Fruit fly (Drosophila melanogaster): ENCODE data around the gene Hus1-like.

The Hus1-like gene

dm6 chr3R:4804828-4805707 is 6.8 kb downstream of the Hus1-like start (continued):
- TF ChIP-seq CG15011 (GFP tag; optimal IDR thresholded peaks at IDR 0.05) (peak; percentile 40), cwo (GFP tag; optimal IDR thresholded peaks at IDR 0.05) (no peak), Abd-B (GFP tag; optimal IDR thresholded peaks at IDR 0.05) (peak; percentile 64), fu2 (GFP tag; optimal IDR thresholded peaks at IDR 0.05) (no peak), gro (GFP tag; optimal IDR thresholded peaks at IDR 0.05) (no peak), bowl (GFP tag; IDR thresholded peaks at IDR 0.05) (no peak), CG4707 (GFP tag; optimal IDR thresholded peaks at IDR 0.05) (peak; percentile 25), CG7271 (tag; optimal IDR thresholded peaks at IDR 0.05) (peak; percentile 4), HmgZ (tag; optimal IDR thresholded peaks at IDR 0.05) (peak; percentile 29), CG9727 (GFP tag; optimal IDR thresholded peaks at IDR 0.05) (peak; percentile 69), CG14667 (GFP tag; IDR thresholded peaks at IDR 0.05) (peak; percentile 49; the same call in 1 of the 2 replicates), prd (optimal IDR thresholded peaks at IDR 0.05) (no peak), prd (GFP tag; IDR thresholded peaks at IDR 0.05) (peak; percentile 55), CG31365 (tag; optimal IDR thresholded peaks at IDR 0.05) (no peak), Dfd (GFP tag; optimal IDR thresholded peaks at IDR 0.05) (no peak), nerfin-1 (tag; optimal IDR thresholded peaks at IDR 0.05) (peak; percentile 41), CG1233 (GFP tag; optimal IDR thresholded peaks at IDR 0.05) (peak; percentile 41), wdn (GFP tag; IDR thresholded peaks at IDR 0.05) (no peak), Bteb2 (GFP tag; optimal IDR thresholded peaks at IDR 0.05) (no peak), CG6254 (GFP tag; optimal IDR thresholded peaks at IDR 0.05) (peak; percentile 61), CG30020 (tag; optimal IDR thresholded peaks at IDR 0.05) (peak; percentile 30), fd96Cb (tag; optimal IDR thresholded peaks at IDR 0.05) (peak; percentile 68), ftz-f1 (GFP tag; optimal IDR thresholded peaks at IDR 0.05) (no peak), CG8944 (GFP tag; optimal IDR thresholded peaks at IDR 0.05) (no peak), CG12299 (tag; optimal IDR thresholded peaks at IDR 0.05) (peak; percentile 35), zen2 (GFP tag; IDR thresholded peaks at IDR 0.05; ENCODE audit: partially characterized antibody) (no peak), CG7372 (GFP tag; IDR thresholded peaks at IDR 0.05) (0 out of 2 replicates have a peak, but pooled peaks have one; percentile 40), MESR4 (GFP tag; optimal IDR thresholded peaks at IDR 0.05) (no peak), hth (optimal IDR thresholded peaks at IDR 0.05) (no peak), vfl (GFP tag; optimal IDR thresholded peaks at IDR 0.05) (peak; percentile 9), Usf (GFP tag; optimal IDR thresholded peaks at IDR 0.05) (no peak), knrl (GFP tag; IDR thresholded peaks at IDR 0.05; ENCODE audit: partially characterized antibody) (no peak), HLH54F (GFP tag; optimal IDR thresholded peaks at IDR 0.05) (no peak), B-H2 (GFP tag; optimal IDR thresholded peaks at IDR 0.05) (no peak), Taf1 (GFP tag; IDR thresholded peaks at IDR 0.05) (no peak), Sry-β (GFP tag; optimal IDR thresholded peaks at IDR 0.05) (peak; percentile 79), ken (GFP tag; IDR thresholded peaks at IDR 0.05) (no peak), CG3065 (GFP tag; optimal IDR thresholded peaks at IDR 0.05) (no peak), exex (tag; optimal IDR thresholded peaks at IDR 0.05) (peak; percentile 3), unc-4 (GFP tag; IDR thresholded peaks at IDR 0.05; ENCODE audit: partially characterized antibody) (no peak), en (GFP tag; optimal IDR thresholded peaks at IDR 0.05) (no peak), sug (tag; optimal IDR thresholded peaks at IDR 0.05) (no peak), org-1 (GFP tag; optimal IDR thresholded peaks at IDR 0.05) (peak; percentile 40), twi (tag; optimal IDR thresholded peaks at IDR 0.05) (peak; percentile 23), HHEX (GFP tag; optimal IDR thresholded peaks at IDR 0.05) (peak; percentile 69), CG10543 (GFP tag; optimal IDR thresholded peaks at IDR 0.05) (peak; percentile 61), Mes4 (GFP tag; optimal IDR thresholded peaks at IDR 0.05) (peak; percentile 13), H15 (GFP tag; IDR thresholded peaks at IDR 0.05) (peak; percentile 21; the same call in 1 of the 3 replicates), ci (GFP tag; IDR thresholded peaks at IDR 0.05) (no peak; the same call in 1 of the 3 replicates)
